Fruit fly (Drosophila melanogaster): ENCODE data around the gene Lamtor5.

Lamtor5 gene

DNA sequence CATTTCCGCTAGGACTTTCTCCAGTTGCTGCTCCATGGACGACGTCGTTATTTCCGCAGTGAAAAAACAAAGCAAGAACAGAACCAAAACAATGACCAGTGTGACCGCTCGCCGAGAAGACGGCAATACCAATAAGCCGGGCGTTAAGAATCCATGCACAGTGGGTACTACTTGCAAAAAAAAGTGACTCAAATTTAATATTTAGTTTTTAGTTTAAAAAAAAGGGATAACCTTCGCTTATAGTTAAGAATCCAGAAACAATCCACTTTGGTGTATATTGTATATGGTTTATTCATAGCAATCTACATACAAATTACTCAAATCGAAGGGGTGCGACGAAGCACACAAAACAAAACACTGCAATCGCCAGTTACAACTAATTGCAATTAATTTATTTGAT is at the start of gene Lamtor5:
Lamtor5 (minus strand) TSS at position 105 of the 400 bp plus-strand sequence.
- peak; percentile 62 for TF ChIP-seq CG17801 (GFP tag; optimal IDR thresholded peaks at IDR 0.05; ENCODE audit: partially characterized antibody)

DNA sequence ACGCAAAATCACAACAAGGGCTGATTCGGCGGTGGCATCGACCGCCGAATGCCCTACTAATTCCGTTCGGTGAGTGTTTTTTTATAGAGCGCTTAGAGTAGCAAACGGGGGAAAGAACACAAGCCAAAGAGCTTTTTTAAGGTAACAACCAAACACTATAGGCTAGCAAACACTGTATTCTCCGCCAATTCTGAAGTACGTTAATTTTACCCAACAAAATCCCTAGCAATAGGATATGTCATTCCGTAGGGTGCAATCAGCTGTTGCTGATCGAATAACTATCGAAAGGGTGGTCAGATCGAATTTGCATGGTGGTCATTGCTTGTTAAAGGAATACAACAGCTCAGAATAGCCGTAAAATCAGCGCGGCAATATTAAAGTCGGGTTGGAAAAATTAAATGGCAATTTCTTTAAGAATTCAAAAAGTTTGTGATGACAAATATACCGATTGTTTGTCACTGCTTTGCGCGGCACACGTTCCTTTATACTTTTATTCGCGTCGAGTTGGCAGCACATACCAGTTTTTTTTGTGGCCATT is 49.0 kb upstream of the Lamtor5 start, which contains the start of gene mip130:
mip130 (plus strand) TSS at position 513 of the 538 bp plus-strand sequence.
- TF ChIP-seq CG17801 (GFP tag; optimal IDR thresholded peaks at IDR 0.05; ENCODE audit: partially characterized antibody), result peak; percentile 39

DNA sequence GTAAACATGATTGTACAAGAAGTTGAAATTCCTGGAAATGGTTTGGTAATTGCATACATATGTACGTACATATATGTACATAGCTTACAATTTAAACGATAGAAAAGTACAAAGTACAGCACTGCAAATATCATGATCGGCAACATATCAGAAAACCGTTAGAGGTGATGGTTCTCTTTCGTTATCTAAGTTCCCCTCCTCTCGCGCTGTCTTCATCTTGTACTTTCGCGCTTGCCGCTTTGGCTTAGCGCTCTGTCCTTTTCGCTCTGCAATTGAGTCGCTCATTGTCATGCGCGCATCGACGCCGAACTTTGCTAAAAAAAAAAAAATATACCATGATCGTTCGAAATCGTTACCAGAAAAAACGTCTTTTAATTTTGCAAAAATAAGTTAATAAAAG is 45.2 kb upstream of the Lamtor5 start:
- TF ChIP-seq CG17801 (GFP tag; optimal IDR thresholded peaks at IDR 0.05; ENCODE audit: partially characterized antibody), result no peak

DNA sequence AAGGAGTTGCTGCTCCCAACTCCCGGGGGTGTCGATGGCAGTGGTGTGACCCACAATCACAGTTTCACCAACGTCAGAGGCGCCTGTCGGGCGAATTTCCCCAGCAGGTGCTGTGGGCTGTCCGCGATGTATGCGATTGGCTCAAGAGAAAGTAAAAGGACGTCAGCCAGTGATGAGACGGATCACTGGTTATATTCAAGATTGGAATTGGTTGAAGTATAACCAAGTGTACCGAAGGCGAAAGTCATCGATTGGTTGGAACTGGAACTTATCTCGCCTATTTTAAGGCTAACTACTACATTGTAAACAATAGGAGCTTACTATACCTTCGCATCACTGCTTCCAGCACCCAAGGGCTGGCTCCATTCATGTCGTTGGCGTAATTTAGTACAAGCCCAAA is 44.3 kb upstream of the Lamtor5 start, which contains the start of gene CG32801:
CG32801 (minus strand) TSS at position 101 of the 400 bp plus-strand sequence.
- TF ChIP-seq CG17801 (GFP tag; optimal IDR thresholded peaks at IDR 0.05; ENCODE audit: partially characterized antibody), result no peak

DNA sequence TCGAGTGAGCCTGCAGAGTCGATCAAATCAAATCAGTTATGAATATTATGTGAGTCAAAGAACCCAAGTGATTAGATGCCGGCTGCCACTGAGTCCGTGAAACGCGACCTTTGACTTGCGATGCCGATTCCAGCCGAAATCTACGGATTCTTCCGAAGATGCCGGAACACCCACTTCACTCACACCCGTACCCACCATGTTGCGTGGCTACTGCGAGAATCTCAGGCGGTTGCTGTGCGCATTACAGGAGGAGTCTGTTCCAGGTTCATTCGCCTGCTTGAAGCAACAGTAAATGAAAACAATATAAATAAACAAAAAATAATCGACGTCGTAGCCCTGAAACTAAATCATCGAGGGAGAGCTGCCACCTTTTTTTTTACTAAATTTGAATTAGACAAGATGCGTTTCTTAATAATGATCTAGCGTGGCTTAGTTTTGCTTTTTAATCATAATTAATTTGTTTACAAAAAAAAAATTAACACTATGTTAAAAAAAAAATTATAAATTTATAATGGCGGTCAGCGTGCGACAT is 42.9 kb upstream of the Lamtor5 start, which contains the start of gene Ldaf1:
Ldaf1 (minus strand) TSS at position 307 of the 532 bp plus-strand sequence.
- TF ChIP-seq CG17801 (GFP tag; optimal IDR thresholded peaks at IDR 0.05; ENCODE audit: partially characterized antibody), result no peak

DNA sequence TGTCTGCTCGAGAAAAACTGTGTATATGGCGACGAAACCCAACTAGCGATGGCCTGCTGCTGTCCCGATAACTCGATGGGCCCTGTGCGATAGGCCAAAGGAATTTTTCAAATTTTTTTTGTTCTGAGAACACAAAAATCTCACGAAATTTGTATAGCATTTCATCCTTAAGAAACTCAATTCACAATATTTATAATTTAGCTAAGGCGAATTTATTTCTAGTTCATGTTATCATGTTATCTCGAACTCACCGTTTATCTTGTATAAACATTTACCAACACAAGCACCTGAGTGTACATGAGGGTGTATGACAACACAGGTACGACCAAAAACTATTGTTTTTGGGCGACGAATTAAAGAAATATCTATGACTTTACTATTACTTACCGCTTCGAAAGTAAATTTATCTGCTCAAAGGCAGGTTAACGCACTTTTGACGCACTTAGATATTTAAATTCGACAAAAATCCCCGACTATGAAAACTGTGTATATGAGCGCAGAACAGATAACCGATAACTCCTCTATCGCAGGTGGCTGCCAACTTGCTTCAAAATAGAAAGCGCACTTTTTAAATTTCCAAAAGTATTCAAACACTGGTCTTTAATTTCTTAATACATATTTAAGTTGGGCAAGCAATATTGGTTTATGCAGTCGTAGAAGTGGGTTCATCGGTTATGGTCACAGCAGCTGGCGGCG is 41.5 kb upstream of the Lamtor5 start, which contains the start of gene arm:
arm (minus strand) TSS at position 524 of the 696 bp plus-strand sequence.
- TF ChIP-seq CG17801 (GFP tag; optimal IDR thresholded peaks at IDR 0.05; ENCODE audit: partially characterized antibody), result no peak

DNA sequence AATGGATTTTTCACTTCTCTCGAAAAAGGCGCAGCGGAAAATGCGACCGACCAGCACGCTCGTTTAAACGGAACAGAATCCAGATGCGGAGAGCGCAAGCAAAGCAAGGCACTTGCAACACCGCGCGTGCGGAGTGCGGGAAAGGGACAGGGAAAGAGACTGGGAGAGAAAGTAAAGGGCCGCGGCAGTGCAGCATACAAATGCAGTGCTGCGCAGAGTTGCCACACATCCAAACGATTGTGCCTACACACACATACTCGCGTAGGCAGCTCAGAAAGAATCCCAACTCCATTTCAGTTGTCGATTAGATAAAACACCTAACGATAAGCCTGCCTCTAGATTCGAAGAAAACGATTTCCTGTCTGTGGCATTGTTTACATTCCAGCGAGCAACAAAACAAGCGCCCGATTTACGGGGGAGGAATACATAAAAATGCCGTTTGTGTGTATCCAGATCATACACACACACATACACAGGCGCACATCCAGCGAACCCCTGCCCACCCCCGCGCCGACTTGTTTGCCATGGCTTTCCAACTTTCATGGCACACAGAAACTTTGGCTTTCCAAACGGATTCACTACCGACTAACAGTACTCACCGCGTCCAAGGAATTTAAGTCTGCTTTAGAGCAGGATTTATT is 40.8 kb upstream of the Lamtor5 start:
- no peak for TF ChIP-seq CG17801 (GFP tag; optimal IDR thresholded peaks at IDR 0.05; ENCODE audit: partially characterized antibody)

DNA sequence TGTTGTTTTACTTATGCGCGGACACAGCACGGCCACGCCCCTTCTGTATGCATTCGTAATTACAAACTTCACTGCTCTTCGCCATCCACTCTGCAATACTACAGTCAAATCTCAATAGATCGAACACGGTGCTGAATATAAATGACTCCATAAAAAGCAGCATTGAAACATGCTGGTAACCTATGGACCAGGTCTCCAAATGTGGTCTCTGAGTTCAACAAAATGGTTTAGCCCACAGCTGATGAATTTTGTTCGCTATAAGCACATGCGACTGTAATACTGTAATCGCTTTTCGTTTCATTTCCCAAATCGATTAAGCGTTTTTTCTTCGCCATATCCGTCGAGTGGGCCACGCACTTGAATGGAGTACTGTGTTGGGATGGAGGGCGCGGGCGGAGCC is 38.6 kb upstream of the Lamtor5 start:
- TF ChIP-seq CG17801 (GFP tag; optimal IDR thresholded peaks at IDR 0.05; ENCODE audit: partially characterized antibody), result no peak

DNA sequence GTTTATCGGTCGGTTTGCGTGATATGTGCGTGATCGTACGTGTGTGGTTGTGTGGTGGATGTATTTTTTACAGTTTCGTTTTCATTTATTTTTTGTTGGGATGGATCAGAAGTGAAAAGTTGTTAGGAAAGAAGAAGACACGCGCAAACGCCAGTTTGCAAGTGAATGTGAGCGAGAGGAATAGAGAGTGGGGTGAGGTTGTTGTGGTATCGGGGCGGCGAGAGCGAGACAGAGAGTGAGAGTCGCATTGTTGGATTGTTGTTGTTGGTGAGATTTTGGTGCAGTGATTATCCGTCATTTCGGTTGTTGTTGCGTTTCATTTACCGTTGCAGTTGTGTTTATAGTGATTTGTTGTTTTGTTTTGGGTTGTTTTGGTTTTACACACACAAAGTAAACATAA is 34.8 kb upstream of the Lamtor5 start:
- no peak for TF ChIP-seq CG17801 (GFP tag; optimal IDR thresholded peaks at IDR 0.05; ENCODE audit: partially characterized antibody)

DNA sequence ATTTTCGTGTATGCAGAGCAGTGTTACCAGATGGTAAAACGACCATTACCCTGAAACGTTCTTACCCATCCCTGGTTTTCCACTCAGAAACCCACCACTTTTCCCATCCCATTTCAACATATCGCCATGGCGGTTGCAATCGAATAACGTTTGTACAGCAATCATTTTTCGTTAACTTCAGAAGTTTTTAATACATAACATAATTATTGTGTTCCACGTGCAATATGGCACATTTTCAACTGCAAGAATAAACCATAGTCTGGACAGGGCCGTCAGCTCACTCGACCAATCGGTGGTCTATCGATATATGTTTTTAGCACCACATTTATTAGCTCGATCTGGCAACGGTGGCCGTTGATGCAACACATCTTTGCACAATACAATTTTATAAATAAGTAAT is 31.2 kb upstream of the Lamtor5 start, which contains the start of the genes trr and mRpL16:
trr (minus strand) TSS at position 25 of the 400 bp plus-strand sequence.
mRpL16 (plus strand) TSS at position 331 of the 400 bp plus-strand sequence.
- TF ChIP-seq CG17801 (GFP tag; optimal IDR thresholded peaks at IDR 0.05; ENCODE audit: partially characterized antibody), result peak; percentile 83

DNA sequence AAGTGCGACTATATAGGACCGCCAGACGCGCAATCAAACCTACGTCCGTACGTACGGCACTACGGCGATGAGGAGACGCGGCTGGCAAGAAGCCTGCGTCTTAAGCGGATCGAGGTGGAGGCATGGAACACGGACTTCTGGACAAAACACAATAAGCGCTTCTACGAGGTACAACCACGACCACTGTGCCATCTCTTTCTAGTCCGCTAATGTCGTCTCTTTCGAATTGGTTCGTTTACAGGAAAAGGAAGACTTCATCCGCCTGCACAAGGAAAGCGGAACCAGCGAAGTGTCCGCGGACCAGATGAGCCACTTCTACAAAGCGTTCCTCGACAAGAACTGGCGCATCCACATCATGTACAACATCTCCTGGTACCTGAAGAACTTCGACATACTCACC is 22.0 kb upstream of the Lamtor5 start:
- TF ChIP-seq CG17801 (GFP tag; optimal IDR thresholded peaks at IDR 0.05; ENCODE audit: partially characterized antibody), result no peak

DNA sequence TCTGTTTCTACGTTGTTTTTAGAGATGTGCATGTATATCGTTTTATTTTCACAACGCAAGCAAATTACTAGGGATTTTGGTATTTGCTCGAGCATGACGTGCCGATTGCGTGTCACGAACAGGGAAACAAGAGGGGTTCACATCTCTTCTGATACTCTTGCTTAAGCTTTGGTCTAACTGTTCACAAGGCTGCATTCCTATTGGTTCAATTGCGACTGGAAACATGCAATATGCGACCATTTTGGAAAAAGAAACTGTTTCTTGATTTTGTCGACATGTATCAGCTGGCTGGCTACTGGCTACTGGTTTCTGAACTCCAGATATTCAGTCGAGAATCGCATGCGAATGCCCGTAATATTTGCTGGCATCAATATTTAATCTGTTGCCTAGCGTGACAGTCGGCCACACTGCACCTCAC is 21.4 kb upstream of the Lamtor5 start, which contains the start of gene Coa8:
Coa8 (plus strand) TSS at position 144 of the 418 bp plus-strand sequence.
- TF ChIP-seq CG17801 (GFP tag; optimal IDR thresholded peaks at IDR 0.05; ENCODE audit: partially characterized antibody), result peak; percentile 57

DNA sequence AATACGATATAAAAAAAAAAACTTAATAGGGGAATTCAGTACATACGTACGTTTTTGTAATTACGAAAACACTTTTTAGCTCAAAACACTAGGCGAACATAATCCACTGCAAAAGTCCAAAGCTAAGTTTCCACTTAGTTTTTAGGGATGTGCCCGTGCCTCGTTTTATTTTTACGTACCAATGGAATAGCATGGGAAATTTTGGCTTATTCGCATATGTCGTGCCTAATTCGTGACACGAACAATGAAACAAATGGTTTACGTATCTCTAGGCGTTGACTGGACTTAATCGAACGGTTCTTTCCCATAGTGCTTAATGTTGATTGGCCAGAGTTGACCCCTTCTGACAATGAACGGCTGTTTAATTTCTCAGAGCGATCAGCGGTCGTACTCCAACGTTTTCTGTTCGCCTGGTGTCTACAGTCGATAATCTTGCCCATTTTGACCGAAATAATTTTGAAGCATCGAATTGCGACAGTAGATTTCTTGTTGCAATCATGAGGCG is 20.9 kb upstream of the Lamtor5 start, which contains the start of gene CG14818:
CG14818 (minus strand) TSS at position 169 of the 505 bp plus-strand sequence.
- peak; percentile 61 for TF ChIP-seq CG17801 (GFP tag; optimal IDR thresholded peaks at IDR 0.05; ENCODE audit: partially characterized antibody)

DNA sequence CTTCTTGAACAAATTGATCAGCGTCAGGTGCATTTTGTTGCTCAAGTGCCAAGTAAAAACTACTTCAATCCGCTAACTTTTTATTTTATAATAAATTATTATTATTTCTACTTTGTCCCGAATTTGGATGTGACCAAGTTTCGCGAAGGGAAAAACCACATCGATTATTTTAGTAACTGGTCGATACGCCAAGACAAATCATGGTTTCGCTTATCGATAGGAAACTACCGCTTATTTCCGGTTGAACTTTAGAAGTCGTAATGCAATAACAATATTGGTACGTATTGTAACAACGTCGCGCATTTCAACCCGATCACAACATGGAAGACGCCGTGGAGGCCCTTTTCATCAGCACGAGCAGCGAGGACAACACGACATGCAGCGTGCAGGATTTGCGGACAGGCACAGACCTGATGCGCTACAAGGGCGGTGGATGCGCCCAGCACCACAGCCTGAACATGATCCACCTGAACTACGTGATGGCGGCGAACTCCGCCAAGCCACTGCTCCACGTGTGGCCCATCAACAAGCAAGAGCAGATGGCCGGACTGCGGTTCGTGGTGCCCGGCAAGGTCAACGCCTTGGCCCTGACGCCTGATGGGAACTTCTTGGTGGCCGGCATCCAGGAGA is 18.5 kb upstream of the Lamtor5 start, which contains the start of the genes CG14817 and CG14805:
CG14817 (minus strand) TSS at position 164 of the 630 bp plus-strand sequence.
CG14805 (plus strand) TSS at position 211 of the 630 bp plus-strand sequence.
- peak; percentile 93 for TF ChIP-seq CG17801 (GFP tag; optimal IDR thresholded peaks at IDR 0.05; ENCODE audit: partially characterized antibody)

Measured in ovary, adult (tissue).